Fruit fly (Drosophila melanogaster) whole organism, embryonic: ENCODE data around the gene sti.
A peak's percentile ranks its signal among the peaks of the same experiment; 100 is the strongest.

ENCODE experiments used
- Antp ChIP-seq: fragments of 200-800 bp; sonication (Bioruptor generic); optimal IDR thresholded peaks from 3 replicates; lab custom pipeline; 2016; ENCODE audit warnings: missing biosample characterization, missing genetic modification characterization
- CG1024 ChIP-seq: fragments of 200-800 bp; sonication (Bioruptor generic); IDR thresholded peaks from 2 replicates; pipeline ENCODE4 v1.3.6; 2022; ENCODE audit warnings: missing biosample characterization, missing genetic modification characterization
- CG15011 ChIP-seq: fragments of 200-800 bp; sonication (Bioruptor generic); optimal IDR thresholded peaks from 3 replicates; lab custom pipeline; 2018; ENCODE audit warnings: missing biosample characterization, mild to moderate bottlenecking, missing genetic modification characterization
- CG15479 ChIP-seq: fragments of 200-800 bp; sonication (Bioruptor generic); optimal IDR thresholded peaks from 3 replicates; lab custom pipeline; 2019; ENCODE audit warnings: missing biosample characterization, mild to moderate bottlenecking, missing genetic modification characterization, moderate library complexity
- CG15601 ChIP-seq: fragments of 200-800 bp; sonication (Bioruptor generic); optimal IDR thresholded peaks from 3 replicates; lab custom pipeline; 2019; ENCODE audit warnings: missing biosample characterization, mild to moderate bottlenecking, missing genetic modification characterization, moderate library complexity
- CG15696 ChIP-seq: fragments of 200-800 bp; sonication (Bioruptor generic); optimal IDR thresholded peaks from 2 replicates; lab custom pipeline; 2019; ENCODE audit warnings: missing biosample characterization, mild to moderate bottlenecking, missing genetic modification characterization, moderate library complexity
- CG17186 ChIP-seq: fragments of 200-800 bp; sonication (Bioruptor generic); optimal IDR thresholded peaks from 3 replicates; lab custom pipeline; 2017; ENCODE audit warnings: missing biosample characterization, missing genetic modification reagents, missing genetic modification characterization
- CG17612 ChIP-seq: fragments of 200-800 bp; sonication (Bioruptor generic); IDR thresholded peaks from 2 replicates; pipeline ENCODE4 v1.3.6; 2022; ENCODE audit warnings: missing biosample characterization, missing genetic modification characterization
- CG17802 ChIP-seq: fragments of 200-800 bp; sonication (Bioruptor generic); optimal IDR thresholded peaks from 2 replicates; lab custom pipeline; 2018; ENCODE audit warnings: missing biosample characterization, mild to moderate bottlenecking, missing genetic modification characterization, moderate library complexity
- CG17829 ChIP-seq: fragments of 200-800 bp; optimal IDR thresholded peaks from 2 replicates; lab custom pipeline; 2019; ENCODE audit warnings: missing biosample characterization, mild to moderate bottlenecking, missing genetic modification characterization, moderate library complexity
- CG30403 ChIP-seq: fragments of 200-800 bp; sonication (Bioruptor generic); optimal IDR thresholded peaks from 3 replicates; lab custom pipeline; 2016; ENCODE audit warnings: missing biosample characterization, missing genetic modification characterization
- CG31365 ChIP-seq: fragments of 200-800 bp; sonication (Bioruptor generic); optimal IDR thresholded peaks from 2 replicates; lab custom pipeline; 2018; ENCODE audit warnings: missing biosample characterization, mild to moderate bottlenecking, missing genetic modification characterization
- CG32772 ChIP-seq: fragments of 200-800 bp; sonication (Bioruptor generic); IDR thresholded peaks from 2 replicates; pipeline ENCODE4 v1.3.6; 2022; ENCODE audit warnings: missing biosample characterization, missing genetic modification characterization
- CG3995 ChIP-seq: fragments of 200-800 bp; sonication (Bioruptor generic); optimal IDR thresholded peaks from 3 replicates; lab custom pipeline; 2016; ENCODE audit warnings: missing biosample characterization, missing genetic modification characterization
- CG4617 ChIP-seq: fragments of 200-800 bp; sonication (Bioruptor generic); optimal IDR thresholded peaks from 3 replicates; lab custom pipeline; 2016; ENCODE audit warnings: missing biosample characterization, missing genetic modification characterization, borderline replicate concordance
- CG6791 ChIP-seq: fragments of 200-800 bp; sonication (Bioruptor generic); IDR thresholded peaks from 3 replicates; pipeline ENCODE4 v1.3.6; 2022; ENCODE audit warnings: missing biosample characterization, missing genetic modification characterization; ENCODE audit not compliant: partially characterized antibody
- CG8089 ChIP-seq: fragments of 200-800 bp; sonication (Bioruptor generic); optimal IDR thresholded peaks from 3 replicates; lab custom pipeline; 2016; ENCODE audit warnings: missing biosample characterization, missing genetic modification characterization
- CG8765 ChIP-seq: fragments of 200-800 bp; sonication (Bioruptor generic); IDR thresholded peaks from 2 replicates; pipeline ENCODE4 v1.3.6; 2022; ENCODE audit warnings: missing biosample characterization, missing genetic modification characterization
- CG9797 ChIP-seq: fragments of 200-800 bp; sonication (Bioruptor generic); optimal IDR thresholded peaks from 3 replicates; lab custom pipeline; 2018; ENCODE audit warnings: missing biosample characterization, mild to moderate bottlenecking, missing genetic modification characterization
- CG9817 ChIP-seq: fragments of 200-800 bp; sonication (Bioruptor generic); optimal IDR thresholded peaks from 2 replicates; lab custom pipeline; 2018; ENCODE audit warnings: missing biosample characterization, mild to moderate bottlenecking, missing genetic modification characterization, moderate library complexity
- Dip3 ChIP-seq: fragments of 200-800 bp; sonication (Bioruptor generic); optimal IDR thresholded peaks from 3 replicates; lab custom pipeline; 2016; ENCODE audit warnings: missing biosample characterization, missing genetic modification characterization
- Drgx ChIP-seq: fragments of 200-800 bp; sonication (Bioruptor generic); IDR thresholded peaks from 2 replicates; pipeline ENCODE4 v1.3.6; 2022; ENCODE audit warnings: missing biosample characterization, missing genetic modification characterization
- E2f2 ChIP-seq: fragments of 200-800 bp; sonication (Bioruptor generic); IDR thresholded peaks from 2 replicates; pipeline ENCODE4 v1.3.6; 2022; ENCODE audit warnings: missing biosample characterization, missing genetic modification characterization
- Fer1 ChIP-seq: fragments of 200-800 bp; sonication (Bioruptor generic); optimal IDR thresholded peaks from 2 replicates; lab custom pipeline; 2017; ENCODE audit warnings: missing biosample characterization, mild to moderate bottlenecking, missing genetic modification characterization
- Fer3 ChIP-seq: fragments of 200-800 bp; sonication (Bioruptor generic); optimal IDR thresholded peaks from 2 replicates; lab custom pipeline; 2018; ENCODE audit warnings: missing biosample characterization, mild to moderate bottlenecking, missing genetic modification characterization, moderate library complexity
- Gsc ChIP-seq: fragments of 200-800 bp; sonication (Bioruptor generic); IDR thresholded peaks from 2 replicates; pipeline ENCODE4 v1.3.6; 2022; ENCODE audit warnings: missing biosample characterization, missing genetic modification characterization
- Hmr ChIP-seq: fragments of 200-800 bp; sonication (Bioruptor generic); optimal IDR thresholded peaks from 3 replicates; lab custom pipeline; 2017; ENCODE audit warnings: mild to moderate bottlenecking, missing biosample characterization, missing genetic modification reagents, missing genetic modification characterization
- Hr39 ChIP-seq: fragments of >200 bp; optimal IDR thresholded peaks from 2 replicates; lab custom pipeline; 2017
- Lim3 ChIP-seq: fragments of 200-800 bp; sonication (Bioruptor generic); IDR thresholded peaks from 2 replicates; pipeline ENCODE4 v1.3.6; 2022; ENCODE audit warnings: missing biosample characterization, missing genetic modification characterization
- YL-1 ChIP-seq: fragments of 200-800 bp; sonication (Bioruptor generic); optimal IDR thresholded peaks from 3 replicates; lab custom pipeline; 2017; ENCODE audit warnings: missing biosample characterization, mild to moderate bottlenecking, missing genetic modification characterization
- ab ChIP-seq: fragments of 200-800 bp; sonication (Bioruptor generic); optimal IDR thresholded peaks from 2 replicates; lab custom pipeline; 2016; ENCODE audit warnings: missing biosample characterization, missing genetic modification characterization
- abd-A ChIP-seq: fragments of 200-800 bp; sonication (Bioruptor generic); optimal IDR thresholded peaks from 3 replicates; lab custom pipeline; 2019; ENCODE audit warnings: missing biosample characterization, mild to moderate bottlenecking, missing genetic modification characterization, moderate library complexity
- ara ChIP-seq: fragments of 200-800 bp; sonication (Bioruptor generic); IDR thresholded peaks from 2 replicates; pipeline ENCODE4 v1.3.6; 2022; ENCODE audit warnings: missing biosample characterization, missing genetic modification characterization
- ase ChIP-seq: fragments of 200-800 bp; sonication (Bioruptor generic); IDR thresholded peaks from 3 replicates; pipeline ENCODE4 v1.3.6; 2022; ENCODE audit warnings: missing biosample characterization, missing genetic modification characterization
- br ChIP-seq: fragments of >200 bp; optimal IDR thresholded peaks from 2 replicates; lab custom pipeline; 2017
- bsh ChIP-seq, 2 experiments: fragments of 200-800 bp; sonication (Bioruptor generic); optimal IDR thresholded peaks; 2 replicates each; lab custom pipeline; 2017 to 2018; ENCODE audit warnings: mild to moderate bottlenecking in 2 of 2, missing biosample characterization in 2 of 2, missing genetic modification characterization in 2 of 2, moderate library complexity in 1 of 2
- cwo ChIP-seq: fragments of 200-800 bp; sonication (Bioruptor generic); optimal IDR thresholded peaks from 3 replicates; lab custom pipeline; 2017; ENCODE audit warnings: missing biosample characterization, missing genetic modification characterization, mild to moderate bottlenecking, moderate library complexity, missing genetic modification reagents
- dmrt11E ChIP-seq: fragments of 200-800 bp; sonication (Bioruptor generic); optimal IDR thresholded peaks from 3 replicates; lab custom pipeline; 2018; ENCODE audit warnings: missing biosample characterization, mild to moderate bottlenecking, missing genetic modification characterization, moderate library complexity
- en ChIP-seq: fragments of 200-800 bp; sonication (Bioruptor generic); optimal IDR thresholded peaks from 2 replicates; lab custom pipeline; 2016; ENCODE audit warnings: missing biosample characterization, missing genetic modification characterization
- esg ChIP-seq: fragments of 200-800 bp; sonication (Bioruptor generic); conservative IDR thresholded peaks from 2 replicates; pipeline ENCODE4 v1.3.6; 2022; ENCODE audit warnings: missing biosample characterization, missing genetic modification characterization
- gem ChIP-seq: fragments of 200-800 bp; sonication (Bioruptor generic); optimal IDR thresholded peaks from 2 replicates; lab custom pipeline; 2019; ENCODE audit warnings: missing biosample characterization, mild to moderate bottlenecking, missing genetic modification characterization, moderate library complexity
- inv ChIP-seq: fragments of 200-800 bp; sonication (Bioruptor generic); IDR thresholded peaks from 2 replicates; pipeline ENCODE4 v1.3.6; 2022; ENCODE audit warnings: missing biosample characterization, missing genetic modification characterization; ENCODE audit not compliant: partially characterized antibody
- jumu ChIP-seq: fragments of 200-800 bp; sonication (Bioruptor generic); optimal IDR thresholded peaks from 3 replicates; lab custom pipeline; 2016; ENCODE audit warnings: missing biosample characterization, missing genetic modification characterization
- kah ChIP-seq: fragments of 200-800 bp; sonication (Bioruptor generic); optimal IDR thresholded peaks from 2 replicates; lab custom pipeline; 2018; ENCODE audit warnings: missing biosample characterization, mild to moderate bottlenecking, missing genetic modification characterization
- pho ChIP-seq: fragments of 200-800 bp; sonication (Bioruptor generic); optimal IDR thresholded peaks from 2 replicates; lab custom pipeline; 2016; ENCODE audit warnings: missing biosample characterization, missing genetic modification characterization
- prd ChIP-seq, 3 experiments: fragments of >200 bp in 2 of 3; fragments of 200-800 bp in 1 of 3; sonication (Bioruptor generic) in 1 of 3; optimal IDR thresholded peaks in 2 of 3; IDR thresholded peaks in 1 of 3; 2 replicates in 2 of 3; 3 replicates in 1 of 3; pipeline versions ENCODE4 v1.3.6 to Lab custom; 2017 to 2022; ENCODE audit warnings: missing biosample characterization in 1 of 3, missing genetic modification characterization in 1 of 3
- ro ChIP-seq: fragments of 200-800 bp; sonication (Bioruptor generic); IDR thresholded peaks from 2 replicates; pipeline ENCODE4 v1.3.6; 2022; ENCODE audit warnings: missing biosample characterization, missing genetic modification characterization
- sens-2 ChIP-seq: fragments of 200-800 bp; sonication (Bioruptor generic); IDR thresholded peaks from 2 replicates; pipeline ENCODE4 v1.3.6; 2022; ENCODE audit warnings: missing biosample characterization, missing genetic modification characterization
- sna ChIP-seq: fragments of 200-800 bp; sonication (Bioruptor generic); IDR thresholded peaks from 2 replicates; pipeline ENCODE4 v1.3.6; 2022; ENCODE audit warnings: missing biosample characterization, missing genetic modification characterization; ENCODE audit not compliant: partially characterized antibody
- so ChIP-seq: fragments of 200-800 bp; sonication (Bioruptor generic); IDR thresholded peaks from 3 replicates; pipeline ENCODE4 v1.3.6; 2022; ENCODE audit warnings: missing biosample characterization, missing genetic modification characterization
- sr ChIP-seq: fragments of 200-800 bp; sonication (Bioruptor generic); IDR thresholded peaks from 3 replicates; pipeline ENCODE4 v1.3.6; 2022; ENCODE audit warnings: missing biosample characterization, missing genetic modification characterization
- trem ChIP-seq: fragments of 200-800 bp; optimal IDR thresholded peaks from 3 replicates; lab custom pipeline; 2019; ENCODE audit warnings: missing biosample characterization, mild to moderate bottlenecking, missing genetic modification characterization, moderate library complexity

Gene sti

DNA sequence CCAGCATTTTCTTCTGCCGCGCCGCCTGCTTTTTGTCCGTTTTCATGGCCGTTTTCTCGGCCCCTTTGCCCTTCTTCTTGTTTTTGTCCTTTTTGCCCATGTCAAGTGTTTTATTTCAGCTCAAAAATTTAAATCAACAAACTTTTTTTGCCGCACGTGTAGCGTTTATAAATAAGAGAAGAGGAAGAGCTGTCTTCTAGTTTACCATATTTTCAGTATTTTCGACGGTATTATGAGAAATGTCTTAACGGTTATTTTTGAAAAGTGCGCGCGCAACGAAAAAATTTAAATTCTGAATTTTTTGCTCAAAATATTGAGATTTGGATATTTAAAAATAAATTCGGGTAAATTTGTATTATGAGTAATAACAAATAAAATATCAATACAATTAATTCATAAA is 22.5 kb upstream of the sti start, which contains the start of gene CG4069 (continued):
- TF ChIP-seq CG17802 (tag; lab: Kevin White, UChicago) = no peak
- no peak for TF ChIP-seq ro (GFP tag; lab: Robert Waterston, UW)
- TF ChIP-seq CG15601 (tag; lab: Kevin White, UChicago) = no peak
- no peak for TF ChIP-seq Hmr
- no peak for TF ChIP-seq Fer3 (tag; lab: Kevin White, UChicago)
- TF ChIP-seq YL-1 = peak; percentile 47
- TF ChIP-seq CG4617 (GFP tag; lab: Kevin White, UChicago) = peak; percentile 26
- TF ChIP-seq bsh (GFP tag; optimal IDR thresholded peaks at IDR 0.05; lab: Kevin White, UChicago) = no peak
- no peak for TF ChIP-seq CG15011 (GFP tag; lab: Kevin White, UChicago)
- no peak for TF ChIP-seq CG8089 (GFP tag; lab: Kevin White, UChicago)
- TF ChIP-seq sens-2 (GFP tag; lab: Robert Waterston, UW) = no peak
- TF ChIP-seq kah (GFP tag; lab: Kevin White, UChicago) = no peak
- no peak for TF ChIP-seq CG9817
- peak; percentile 85 for TF ChIP-seq cwo (GFP tag; lab: Kevin White, UChicago)
- no peak for TF ChIP-seq ara (GFP tag; lab: Robert Waterston, UW)
- TF ChIP-seq CG3995 (GFP tag; lab: Kevin White, UChicago) = no peak
- TF ChIP-seq pho (GFP tag; lab: Kevin White, UChicago) = no peak
- no peak for TF ChIP-seq Gsc (GFP tag; lab: Robert Waterston, UW)
- TF ChIP-seq CG6791 (GFP tag; lab: Robert Waterston, UW) = no peak
- no peak for TF ChIP-seq CG8765 (GFP tag; lab: Robert Waterston, UW)
- TF ChIP-seq CG30403 (GFP tag; lab: Kevin White, UChicago) = no peak
- TF ChIP-seq CG17612 (GFP tag; lab: Robert Waterston, UW) = no peak
- TF ChIP-seq so (GFP tag; lab: Robert Waterston, UW) = no peak
- TF ChIP-seq CG9797 (GFP tag; lab: Kevin White, UChicago) = peak; percentile 45
- TF ChIP-seq sr (GFP tag; lab: Robert Waterston, UW) = no peak
- peak; percentile 95 for TF ChIP-seq E2f2
- no peak for TF ChIP-seq esg (GFP tag; lab: Robert Waterston, UW)
- no peak for TF ChIP-seq Antp
- no peak for TF ChIP-seq br (lab: Kevin White, UChicago)
- TF ChIP-seq CG15696 (tag; lab: Kevin White, UChicago) = no peak
- no peak for TF ChIP-seq Drgx (GFP tag; lab: Robert Waterston, UW)
- TF ChIP-seq ab (GFP tag; lab: Kevin White, UChicago) = no peak
- TF ChIP-seq trem (tag; lab: Kevin White, UChicago) = peak; percentile 36
- no peak for TF ChIP-seq CG15479
- no peak for TF ChIP-seq dmrt11E (tag; lab: Kevin White, UChicago)
- no peak for TF ChIP-seq ase
- no peak for TF ChIP-seq Fer1
- TF ChIP-seq en (GFP tag; lab: Kevin White, UChicago) = no peak
- no peak for TF ChIP-seq CG17829
- TF ChIP-seq jumu (GFP tag; lab: Kevin White, UChicago) = no peak
- TF ChIP-seq CG31365 (tag; lab: Kevin White, UChicago) = no peak
- TF ChIP-seq Hr39 = no peak
- no peak for TF ChIP-seq CG1024 (GFP tag; lab: Robert Waterston, UW)
- no peak for TF ChIP-seq gem (tag; lab: Kevin White, UChicago)
- TF ChIP-seq prd (optimal IDR thresholded peaks at IDR 0.05; lab: Kevin White, UChicago) = no peak
- TF ChIP-seq prd (GFP tag; IDR thresholded peaks at IDR 0.05; lab: Robert Waterston, UW) = no peak
- no peak for TF ChIP-seq sna (GFP tag; lab: Robert Waterston, UW)
- TF ChIP-seq CG32772 = no peak
- no peak for TF ChIP-seq abd-A
- no peak for TF ChIP-seq CG17186 (GFP tag; lab: Kevin White, UChicago)
- no peak for TF ChIP-seq inv (GFP tag; lab: Robert Waterston, UW)
- no peak for TF ChIP-seq Lim3 (GFP tag; lab: Robert Waterston, UW)
- TF ChIP-seq Dip3 (GFP tag; lab: Kevin White, UChicago) = no peak
